Worm (Caenorhabditis elegans) whole organism, young adult: ENCODE measurements around the gene cdc-48.1.

Source experiments
- B0261.1 ChIP-seq: sonication (generic microtip); optimal IDR thresholded peaks from 2 replicates; lab custom pipeline; 2016; ENCODE audit warnings: mild to moderate bottlenecking, missing genetic modification characterization, moderate library complexity, missing compliant biosample characterization
- B0336.3 ChIP-seq: fragments of 200-800 bp; sonication (Bioruptor generic); IDR thresholded peaks from 2 replicates; pipeline ENCODE4 v1.3.6; 2022; ENCODE audit warnings: missing genetic modification characterization, missing compliant biosample characterization
- T07F8.4 ChIP-seq: sonication (generic microtip); optimal IDR thresholded peaks from 2 replicates; lab custom pipeline; 2016; ENCODE audit warnings: mild to moderate bottlenecking, missing genetic modification characterization, moderate library complexity, missing compliant biosample characterization
- Y53F4B.3 ChIP-seq: fragments of 200-800 bp; sonication (Bioruptor generic); IDR thresholded peaks from 2 replicates; pipeline ENCODE4 v1.3.6; 2022; ENCODE audit warnings: missing genetic modification reagents, missing genetic modification characterization, missing compliant biosample characterization
- Y53G8AR.9 ChIP-seq: fragments of 200-800 bp; sonication (Bioruptor generic); conservative IDR thresholded peaks from 2 replicates; pipeline ENCODE4 v1.3.6; 2022; ENCODE audit warnings: missing genetic modification reagents, missing genetic modification characterization, missing compliant biosample characterization
- Y56A3A.18 ChIP-seq: fragments of 200-800 bp; sonication (Bioruptor generic); IDR thresholded peaks from 2 replicates; pipeline ENCODE4 v1.3.6; 2022; ENCODE audit warnings: missing genetic modification reagents, missing genetic modification characterization, missing compliant biosample characterization
- Y79H2A.3 ChIP-seq: fragments of 200-800 bp; sonication (Bioruptor generic); conservative IDR thresholded peaks from 2 replicates; pipeline ENCODE4 v1.3.6; 2022; ENCODE audit warnings: missing genetic modification reagents, missing genetic modification characterization, missing compliant biosample characterization
- ZK185.1 ChIP-seq: sonication (generic microtip); optimal IDR thresholded peaks from 2 replicates; lab custom pipeline; 2016; ENCODE audit warnings: mild to moderate bottlenecking, missing genetic modification characterization, missing compliant biosample characterization; ENCODE audit not compliant: poor library complexity, severe bottlenecking
- akir-1 ChIP-seq: fragments of 200-800 bp; sonication (Bioruptor generic); optimal IDR thresholded peaks from 2 replicates; lab custom pipeline; 2018; ENCODE audit warnings: mild to moderate bottlenecking, missing genetic modification characterization, moderate library complexity, missing compliant biosample characterization
- attf-5 ChIP-seq: fragments of 200-800 bp; sonication (Bioruptor generic); optimal IDR thresholded peaks from 2 replicates; lab custom pipeline; 2018; ENCODE audit warnings: mild to moderate bottlenecking, missing genetic modification characterization, missing compliant biosample characterization
- cebp-1 ChIP-seq, 2 experiments: fragments of 200-800 bp in 1 of 2; sonication (Bioruptor generic) in 1 of 2; sonication (generic microtip) in 1 of 2; IDR thresholded peaks in 1 of 2; optimal IDR thresholded peaks in 1 of 2; 2 replicates each; pipeline versions ENCODE4 v1.3.6 to Lab custom; 2017 to 2022; ENCODE audit warnings: missing compliant biosample characterization in 2 of 2, missing genetic modification characterization in 2 of 2, mild to moderate bottlenecking in 1 of 2, missing genetic modification reagents in 1 of 2, moderate library complexity in 1 of 2
- cebp-2 ChIP-seq: fragments of 200-800 bp; sonication (Bioruptor generic); IDR thresholded peaks from 2 replicates; pipeline ENCODE4 v1.3.6; 2022; ENCODE audit warnings: missing genetic modification characterization, missing compliant biosample characterization
- ceh-40 ChIP-seq: fragments of 200-800 bp; sonication (Bioruptor generic); IDR thresholded peaks from 2 replicates; pipeline ENCODE4 v1.3.6; 2022; ENCODE audit warnings: missing genetic modification characterization, missing compliant biosample characterization
- ceh-91 ChIP-seq: fragments of 200-800 bp; sonication (Bioruptor generic); IDR thresholded peaks from 2 replicates; pipeline ENCODE4 v1.3.6; 2022; ENCODE audit warnings: missing genetic modification reagents, missing genetic modification characterization, missing compliant biosample characterization
- dox-1 ChIP-seq: fragments of 200-800 bp; sonication (Bioruptor generic); IDR thresholded peaks from 2 replicates; pipeline ENCODE4 v1.3.6; 2022; ENCODE audit warnings: missing genetic modification reagents, missing genetic modification characterization, missing compliant biosample characterization
- efl-1 ChIP-seq: fragments of 150-350 bp; optimal IDR thresholded peaks from 2 replicates; lab custom pipeline; 2014; ENCODE audit warnings: missing biosample characterization, missing genetic modification reagents, missing genetic modification characterization
- egl-18 ChIP-seq: fragments of 200-800 bp; sonication (Bioruptor generic); IDR thresholded peaks from 2 replicates; pipeline ENCODE4 v1.3.6; 2022; ENCODE audit warnings: missing genetic modification reagents, missing genetic modification characterization, missing compliant biosample characterization
- hmg-1.2 ChIP-seq: fragments of 200-800 bp; sonication (Bioruptor generic); IDR thresholded peaks from 2 replicates; pipeline ENCODE4 v1.3.6; 2022; ENCODE audit warnings: missing genetic modification reagents, missing genetic modification characterization, missing compliant biosample characterization
- lin-26 ChIP-seq: fragments of 200-800 bp; sonication (Bioruptor generic); IDR thresholded peaks from 2 replicates; pipeline ENCODE4 v1.3.6; 2022; ENCODE audit warnings: missing genetic modification reagents, missing genetic modification characterization, missing compliant biosample characterization
- lsl-1 ChIP-seq: fragments of 200-800 bp; sonication (Bioruptor generic); optimal IDR thresholded peaks from 2 replicates; lab custom pipeline; 2018; ENCODE audit warnings: mild to moderate bottlenecking, missing genetic modification characterization, moderate library complexity, missing compliant biosample characterization
- lsy-27 ChIP-seq: sonication (generic microtip); optimal IDR thresholded peaks from 2 replicates; lab custom pipeline; 2017; ENCODE audit warnings: missing genetic modification characterization, mild to moderate bottlenecking, missing compliant biosample characterization, antibody characterized with exemption, missing genotype, borderline replicate concordance; ENCODE audit not compliant: insufficient read depth
- nfya-1 ChIP-seq: sonication (generic microtip); optimal IDR thresholded peaks from 2 replicates; lab custom pipeline; 2017; ENCODE audit warnings: antibody characterized with exemption, missing compliant biosample characterization, missing genetic modification characterization, borderline replicate concordance; ENCODE audit not compliant: insufficient read depth
- nfya-2 ChIP-seq: fragments of 200-800 bp; sonication (Bioruptor generic); IDR thresholded peaks from 2 replicates; pipeline ENCODE4 v1.3.6; 2022; ENCODE audit warnings: missing genetic modification reagents, missing genetic modification characterization, missing compliant biosample characterization
- nfyb-1 ChIP-seq: fragments of 200-800 bp; sonication (Bioruptor generic); IDR thresholded peaks from 2 replicates; pipeline ENCODE4 v1.3.6; 2022; ENCODE audit warnings: missing genetic modification reagents, missing genetic modification characterization, missing compliant biosample characterization
- nhr-80 ChIP-seq: sonication (generic microtip); optimal IDR thresholded peaks from 2 replicates; lab custom pipeline; 2016; ENCODE audit warnings: missing genetic modification characterization, missing compliant biosample characterization
- nhr-90 ChIP-seq: sonication (generic microtip); optimal IDR thresholded peaks from 2 replicates; lab custom pipeline; 2016; ENCODE audit warnings: missing genotype, mild to moderate bottlenecking, missing genetic modification characterization, missing compliant biosample characterization
- pbrm-1 ChIP-seq: fragments of 200-800 bp; sonication (Bioruptor generic); IDR thresholded peaks from 2 replicates; pipeline ENCODE4 v1.3.6; 2022; ENCODE audit warnings: missing genetic modification reagents, missing genetic modification characterization, missing compliant biosample characterization
- rcor-1 ChIP-seq: fragments of 200-800 bp; sonication (Bioruptor generic); IDR thresholded peaks from 2 replicates; pipeline ENCODE4 v1.3.6; 2022; ENCODE audit warnings: missing genetic modification reagents, missing genetic modification characterization, missing compliant biosample characterization
- rpc-1 ChIP-seq, 2 experiments: fragments of 150-350 bp in 1 of 2; sonication (generic microtip) in 1 of 2; optimal IDR thresholded peaks; 2 replicates each; lab custom pipeline; 2014 to 2018; ENCODE audit warnings: missing biosample characterization in 1 of 2, missing genetic modification characterization in 1 of 2, missing genetic modification reagents in 1 of 2, missing genotype in 1 of 2
- snpc-4 ChIP-seq, 5 experiments: fragments of 150-350 bp in 1 of 5; sonication (generic microtip) in 4 of 5; optimal IDR thresholded peaks; 2 replicates each; lab custom pipeline; 2014 to 2018; ENCODE audit warnings: missing genetic modification characterization in 5 of 5, missing biosample characterization in 3 of 5, antibody characterized with exemption in 2 of 5, mild to moderate bottlenecking in 2 of 5, missing compliant biosample characterization in 2 of 5, missing genotype in 2 of 5, moderate library complexity in 2 of 5, missing genetic modification reagents in 1 of 5
- unc-130 ChIP-seq: sonication (generic microtip); optimal IDR thresholded peaks from 2 replicates; lab custom pipeline; 2016; ENCODE audit warnings: missing genetic modification reagents, missing genetic modification characterization, missing compliant biosample characterization
- unc-62 ChIP-seq: fragments of 150-350 bp; optimal IDR thresholded peaks from 2 replicates; lab custom pipeline; 2014; ENCODE audit warnings: missing biosample characterization, missing genetic modification reagents, missing genetic modification characterization
- xnd-1 ChIP-seq: sonication (generic microtip); optimal IDR thresholded peaks from 2 replicates; lab custom pipeline; 2016; ENCODE audit warnings: missing genotype, missing genetic modification reagents, missing genetic modification characterization, missing compliant biosample characterization
- zfh-2 ChIP-seq: fragments of 200-800 bp; sonication (Bioruptor generic); conservative IDR thresholded peaks from 2 replicates; pipeline ENCODE4 v1.3.6; 2022; ENCODE audit warnings: missing genetic modification reagents, missing genetic modification characterization, missing compliant biosample characterization
- ztf-22 ChIP-seq: fragments of 200-800 bp; sonication (Bioruptor generic); optimal IDR thresholded peaks from 2 replicates; lab custom pipeline; 2018; ENCODE audit warnings: mild to moderate bottlenecking, missing genetic modification characterization, moderate library complexity, missing compliant biosample characterization

cdc-48.1 gene

ce11 chrII:10530907-10531306, 32.3 kb downstream of the cdc-48.1 start:
- TF ChIP-seq cebp-2 (GFP tag; lab: Robert Waterston, UW) (0 out of 2 replicates have a peak, but pooled peaks have one; percentile 51), unc-130 (GFP tag; lab: Kevin White, UChicago) (no peak), nfya-2 (GFP tag; lab: Robert Waterston, UW) (no peak), zfh-2 (GFP tag; lab: Robert Waterston, UW) (peak; percentile 58; the same call in 1 of the 2 replicates), rcor-1 (GFP tag; lab: Robert Waterston, UW) (no peak)
- TF ChIP-seq, all 124 proteins: peak for 2

DNA sequence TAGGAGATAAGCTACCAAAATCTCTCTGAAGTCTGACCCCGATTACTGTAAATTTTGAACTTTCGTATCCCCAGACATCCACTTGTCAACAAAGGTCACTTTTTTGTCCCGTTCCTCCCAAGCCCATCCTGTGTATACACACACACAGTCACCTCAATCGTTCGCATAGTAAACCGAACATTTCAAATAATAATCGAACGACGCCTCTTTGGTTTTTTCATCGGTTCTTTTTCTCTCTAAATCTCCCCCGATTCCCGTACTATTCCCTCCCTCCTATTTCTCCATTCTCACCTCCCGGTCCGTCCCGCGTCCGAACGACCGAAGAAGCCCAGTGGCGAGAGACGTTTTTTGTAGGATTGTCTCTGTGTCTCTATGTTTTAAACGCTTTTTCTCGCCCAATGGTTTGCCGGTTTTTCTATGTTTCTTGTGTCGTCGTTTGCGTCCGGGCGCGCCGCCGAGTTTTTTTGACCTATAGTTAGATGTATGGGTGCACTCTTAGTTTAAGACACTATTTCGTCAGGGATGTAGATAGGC, 33.9 kb downstream of the cdc-48.1 start:
- TF ChIP-seq Y53G8AR.9 (GFP tag; lab: Robert Waterston, UW) = no peak
- TF ChIP-seq T07F8.4 = no peak
- TF ChIP-seq B0261.1 (tag; lab: Kevin White, UChicago) = no peak
- TF ChIP-seq Y79H2A.3 (GFP tag; lab: Robert Waterston, UW) = no peak
- no peak for TF ChIP-seq Y56A3A.18 (GFP tag; lab: Robert Waterston, UW)
- TF ChIP-seq egl-18 (GFP tag; lab: Robert Waterston, UW) = no peak
- no peak for TF ChIP-seq B0336.3 (GFP tag; lab: Robert Waterston, UW)
- no peak for TF ChIP-seq snpc-4 (GFP tag; optimal IDR thresholded peaks at IDR 0.05; lab: Kevin White, UChicago)
- TF ChIP-seq snpc-4 (tag; optimal IDR thresholded peaks at IDR 0.05; lab: Kevin White, UChicago) = no peak
- TF ChIP-seq nfya-1 = no peak
- peak; percentile 43; the same call in 1 of the 2 replicates for TF ChIP-seq hmg-1.2 (GFP tag; lab: Robert Waterston, UW)
- TF ChIP-seq cebp-1 (GFP tag; IDR thresholded peaks at IDR 0.05; lab: Robert Waterston, UW) = no peak
- peak; percentile 2 for TF ChIP-seq cebp-1 (tag; optimal IDR thresholded peaks at IDR 0.05; lab: Kevin White, UChicago)
- no peak for TF ChIP-seq lsl-1
- 0 out of 2 replicates have a peak, but pooled peaks have one; percentile 33 for TF ChIP-seq lin-26 (GFP tag; lab: Robert Waterston, UW)
- TF ChIP-seq ztf-22 (GFP tag; lab: Kevin White, UChicago) = no peak
- no peak for TF ChIP-seq nfyb-1 (GFP tag; lab: Robert Waterston, UW)
- TF ChIP-seq rpc-1 (optimal IDR thresholded peaks at IDR 0.05; lab: Kevin White, UChicago) = no peak
- TF ChIP-seq rpc-1 (tag; optimal IDR thresholded peaks at IDR 0.05; lab: Kevin White, UChicago) = no peak
- TF ChIP-seq nhr-90 = no peak
- peak; percentile 2 for TF ChIP-seq attf-5 (GFP tag; lab: Kevin White, UChicago)
- no peak for TF ChIP-seq lsy-27 (tag; lab: Kevin White, UChicago)
- no peak for TF ChIP-seq ceh-40 (GFP tag; lab: Robert Waterston, UW)
- no peak for TF ChIP-seq pbrm-1 (GFP tag; lab: Robert Waterston, UW)
- 0 out of 2 replicates have a peak, but pooled peaks have one; percentile 42 for TF ChIP-seq dox-1 (GFP tag; lab: Robert Waterston, UW)
- TF ChIP-seq ZK185.1 (tag; lab: Kevin White, UChicago) = no peak
- no peak for TF ChIP-seq xnd-1
- no peak for TF ChIP-seq akir-1
- TF ChIP-seq Y53F4B.3 (GFP tag; lab: Robert Waterston, UW) = no peak
- no peak for TF ChIP-seq unc-62 (GFP tag; lab: Kevin White, UChicago)
- no peak for TF ChIP-seq ceh-91 (GFP tag; lab: Robert Waterston, UW)
- TF ChIP-seq efl-1 = peak; percentile 26
- peak; percentile 89 for TF ChIP-seq zfh-2 (GFP tag; lab: Robert Waterston, UW)
- TF ChIP-seq nhr-80 = peak; percentile 23
